Worm (Caenorhabditis elegans): ENCODE measurements around the gene T28A8.4.

The T28A8.4 gene

DNA sequence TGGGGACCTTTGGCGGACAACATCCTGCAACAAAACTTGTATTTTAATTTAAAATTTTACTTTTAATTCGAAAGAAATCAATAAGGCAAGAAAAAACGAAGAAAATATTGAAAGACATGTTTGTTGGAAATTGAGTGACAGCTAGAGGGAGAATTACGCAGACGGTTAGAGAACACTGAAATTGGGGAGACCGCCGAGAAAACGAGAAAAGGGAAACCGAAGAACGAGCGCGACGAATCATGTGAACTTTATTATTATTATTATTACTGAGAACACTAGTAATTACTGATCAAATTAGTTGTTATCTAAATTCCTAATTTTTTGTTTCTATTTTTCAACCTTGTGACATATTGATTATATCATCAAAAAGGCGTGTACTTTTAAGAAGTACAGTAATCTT, 45.5 kb downstream of the T28A8.4 start, which contains the start of gene mmad-1 (continued):
- TF ChIP-seq ccch-3 (GFP tag; optimal IDR thresholded peaks at IDR 0.05) (no peak), lsl-1 (GFP tag; optimal IDR thresholded peaks at IDR 0.05) (no peak), ZK185.1 (tag; optimal IDR thresholded peaks at IDR 0.05; ENCODE audit: poor library complexity, severe bottlenecking) (peak; percentile 11), snpc-4 (GFP tag; optimal IDR thresholded peaks at IDR 0.05) (no peak), snpc-4 (tag; optimal IDR thresholded peaks at IDR 0.05) (peak in 2 of 4 experiments; percentile 14 to 33), lin-40 (tag; optimal IDR thresholded peaks at IDR 0.05) (peak; percentile 35), rec-8 (tag; optimal IDR thresholded peaks at IDR 0.05) (no peak), let-526 (GFP tag; IDR thresholded peaks at IDR 0.05) (no peak), mel-28 (tag; optimal IDR thresholded peaks at IDR 0.05; ENCODE audit: borderline replicate concordance) (no peak), die-1 (tag; optimal IDR thresholded peaks at IDR 0.05) (no peak), hmg-20 (GFP tag; IDR thresholded peaks at IDR 0.05) (no peak), cebp-1 (GFP tag; IDR thresholded peaks at IDR 0.05) (no peak), cebp-1 (tag; optimal IDR thresholded peaks at IDR 0.05) (peak; percentile 70), akir-1 (GFP tag; optimal IDR thresholded peaks at IDR 0.05) (no peak), hmg-1.2 (GFP tag; IDR thresholded peaks at IDR 0.05) (peak; percentile 91), xnd-1 (tag; optimal IDR thresholded peaks at IDR 0.05) (no peak), Y53F4B.3 (GFP tag; IDR thresholded peaks at IDR 0.05) (no peak), nhr-90 (tag; optimal IDR thresholded peaks at IDR 0.05) (no peak), chd-7 (tag; optimal IDR thresholded peaks at IDR 0.05) (peak; percentile 51), sdz-38 (tag; optimal IDR thresholded peaks at IDR 0.05) (no peak), pha-4 (tag; optimal IDR thresholded peaks at IDR 0.05) (peak; percentile 50), dox-1 (GFP tag; IDR thresholded peaks at IDR 0.05) (peak; percentile 25; the same call in 1 of the 2 replicates), rpc-1 (optimal IDR thresholded peaks at IDR 0.05) (no peak), rpc-1 (tag; optimal IDR thresholded peaks at IDR 0.05) (no peak), pbrm-1 (GFP tag; IDR thresholded peaks at IDR 0.05) (peak; percentile 46; the same call in 1 of the 2 replicates), zfh-2 (GFP tag; conservative IDR thresholded peaks at IDR 0.05) (no peak), B0336.3 (GFP tag; IDR thresholded peaks at IDR 0.05) (peak; percentile 20; the same call in 1 of the 2 replicates), Y56A3A.18 (GFP tag; IDR thresholded peaks at IDR 0.05) (no peak), cebp-2 (GFP tag; IDR thresholded peaks at IDR 0.05) (no peak), gei-17 (GFP tag; optimal IDR thresholded peaks at IDR 0.05) (no peak), F57A8.1 (GFP tag; optimal IDR thresholded peaks at IDR 0.05) (no peak), snpc-1.1 (tag; optimal IDR thresholded peaks at IDR 0.05; ENCODE audit: insufficient read depth) (no peak), zim-3 (tag; optimal IDR thresholded peaks at IDR 0.05) (no peak), unc-62 (GFP tag; optimal IDR thresholded peaks at IDR 0.05) (peak; percentile 86), mcd-1 (GFP tag; IDR thresholded peaks at IDR 0.05) (peak; percentile 34; the same call in 1 of the 2 replicates), madf-10 (tag; optimal IDR thresholded peaks at IDR 0.05) (peak; percentile 47), attf-5 (GFP tag; optimal IDR thresholded peaks at IDR 0.05) (peak; percentile 78), dpl-1 (GFP tag; optimal IDR thresholded peaks at IDR 0.05) (no peak)

DNA sequence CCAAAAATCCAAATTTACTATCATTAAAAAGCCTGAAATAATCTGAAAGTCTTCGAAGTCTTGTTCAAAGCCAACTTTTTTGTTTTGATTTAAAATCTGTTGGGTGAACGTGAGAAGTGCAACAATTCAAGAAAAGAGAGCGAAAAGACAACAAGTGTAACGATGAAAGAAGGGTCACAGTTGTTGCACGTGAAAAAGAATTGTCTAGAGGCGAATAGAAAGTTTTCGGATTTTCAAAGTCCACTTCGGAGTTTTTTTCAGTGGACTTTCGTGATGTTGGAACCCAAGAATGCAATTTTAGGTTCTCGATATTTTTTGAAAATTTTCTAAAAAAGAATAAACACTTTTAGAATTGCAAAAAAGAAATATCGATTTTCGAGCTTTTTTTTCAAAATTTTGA, 46.5 kb downstream of the T28A8.4 start:
- peak; percentile 1 for TF ChIP-seq lin-40 (tag; optimal IDR thresholded peaks at IDR 0.05)
- no peak for TF ChIP-seq bed-2 (GFP tag; IDR thresholded peaks at IDR 0.05)
- peak; percentile 56 for TF ChIP-seq ztf-26 (tag; optimal IDR thresholded peaks at IDR 0.05)
